Fruit fly (Drosophila melanogaster) whole organism, pupa: ENCODE data around the gene retinin.

ENCODE experiments used
- CG12605 ChIP-seq: fragments of 200-800 bp; sonication (Bioruptor generic); IDR thresholded peaks from 2 replicates; pipeline ENCODE4 v1.3.6; 2022; ENCODE audit warnings: missing biosample characterization, missing genetic modification characterization
- CG13204 ChIP-seq: fragments of 200-800 bp; sonication (Bioruptor generic); optimal IDR thresholded peaks from 2 replicates; lab custom pipeline; 2018; ENCODE audit warnings: missing biosample characterization, mild to moderate bottlenecking, missing genetic modification characterization, moderate library complexity
- CG14655 ChIP-seq: fragments of 200-800 bp; sonication (Bioruptor generic); optimal IDR thresholded peaks from 3 replicates; lab custom pipeline; 2017; ENCODE audit warnings: mild to moderate bottlenecking, missing biosample characterization, missing genetic modification reagents, missing genetic modification characterization
- CG15710 ChIP-seq: fragments of 200-800 bp; sonication (Bioruptor generic); optimal IDR thresholded peaks from 2 replicates; lab custom pipeline; 2018; ENCODE audit warnings: missing biosample characterization, mild to moderate bottlenecking, missing genetic modification characterization, moderate library complexity
- CG17806 ChIP-seq: fragments of 200-800 bp; sonication (Bioruptor generic); optimal IDR thresholded peaks from 2 replicates; lab custom pipeline; 2018; ENCODE audit warnings: missing biosample characterization, mild to moderate bottlenecking, missing genetic modification characterization, moderate library complexity
- CG8159 ChIP-seq: fragments of 200-800 bp; sonication (Bioruptor generic); optimal IDR thresholded peaks from 3 replicates; lab custom pipeline; 2018; ENCODE audit warnings: missing biosample characterization, mild to moderate bottlenecking, missing genetic modification characterization, moderate library complexity
- CG9948 ChIP-seq: fragments of 200-800 bp; sonication (Bioruptor generic); optimal IDR thresholded peaks from 2 replicates; lab custom pipeline; 2018; ENCODE audit warnings: missing biosample characterization, mild to moderate bottlenecking, missing genetic modification characterization, moderate library complexity
- rn ChIP-seq: fragments of 200-800 bp; sonication (Bioruptor generic); IDR thresholded peaks from 2 replicates; pipeline ENCODE4 v1.3.6; 2022; ENCODE audit warnings: missing biosample characterization, missing genetic modification characterization

DNA sequence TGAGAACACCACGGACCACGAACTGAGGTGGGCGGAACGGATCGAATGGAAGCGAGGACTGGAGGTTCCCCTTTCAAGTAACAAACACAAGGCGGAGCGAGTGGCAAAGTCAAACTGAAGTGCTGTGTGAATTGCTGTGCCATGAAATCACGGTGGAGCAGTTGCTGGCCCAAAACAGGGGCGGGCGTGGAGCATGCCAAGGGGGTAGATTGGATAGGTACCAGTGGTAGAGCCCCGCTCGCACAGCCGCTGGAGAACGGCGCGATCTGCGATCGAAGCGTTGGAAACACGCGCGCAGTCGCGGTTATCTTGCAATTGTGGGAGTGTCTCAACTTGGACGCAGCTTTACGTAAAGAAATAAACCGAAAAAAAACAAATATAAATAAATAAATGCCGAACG, 4.0 kb upstream of the retinin start, which contains the start of gene CG13038:
- TF ChIP-seq CG17806 (tag; lab: Kevin White, UChicago) (no peak), CG8159 (no peak), CG9948 (tag; lab: Kevin White, UChicago) (no peak), CG14655 (GFP tag; lab: Kevin White, UChicago) (no peak), CG13204 (GFP tag; lab: Kevin White, UChicago) (no peak), rn (no peak), CG15710 (tag; lab: Kevin White, UChicago) (no peak), CG12605 (GFP tag; lab: Robert Waterston, UW) (no peak)
